Worm (Caenorhabditis elegans) whole organism, mixed stage, embryonic: ENCODE measurements around the gene nhr-87.
A peak's percentile ranks its signal among the peaks of the same experiment; 100 is the strongest.

Source experiments
- lin-13 ChIP-seq: fragments of 150-350 bp; optimal IDR thresholded peaks from 2 replicates; lab custom pipeline; 2014; ENCODE audit warnings: missing biosample characterization, missing genetic modification characterization
- lsy-2 ChIP-seq: fragments of 150-350 bp; optimal IDR thresholded peaks from 2 replicates; lab custom pipeline; 2014; ENCODE audit warnings: missing biosample characterization, missing genetic modification characterization
- nhr-12 ChIP-seq: fragments of 150-350 bp; optimal IDR thresholded peaks from 2 replicates; lab custom pipeline; 2014; ENCODE audit warnings: missing biosample characterization, missing genetic modification characterization

DNA sequence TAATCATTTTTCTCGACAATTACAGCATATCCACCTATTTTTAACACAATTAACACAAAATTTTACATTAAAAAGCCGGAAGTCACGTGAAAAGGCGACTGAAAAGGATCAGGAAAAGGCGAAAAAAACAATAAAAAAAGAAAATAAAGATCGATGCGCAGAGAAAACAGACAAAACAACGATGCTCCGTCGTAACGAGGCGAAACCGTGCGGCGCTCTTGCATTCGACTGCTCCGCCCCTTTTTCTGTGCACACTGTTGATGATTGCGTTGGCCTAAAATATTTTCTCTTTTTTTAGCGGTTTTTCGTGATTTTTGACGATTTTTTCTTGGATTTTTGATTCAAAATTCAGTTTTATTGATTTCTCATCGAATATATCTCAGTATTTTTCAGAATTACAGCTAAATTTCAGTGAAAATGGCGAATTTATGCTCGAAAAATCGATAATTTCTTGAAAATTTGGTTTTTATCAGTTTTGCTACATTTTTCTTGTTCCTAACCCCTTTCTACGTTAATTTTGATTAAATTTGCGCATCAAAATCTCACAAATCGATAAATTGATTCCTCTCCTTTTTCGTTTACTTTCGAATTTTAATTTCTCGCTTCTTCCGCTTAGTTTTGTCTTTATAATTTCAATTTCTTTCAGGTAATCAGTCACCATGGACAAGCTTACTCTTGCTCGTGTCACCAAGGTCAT is 35.4 kb downstream of the nhr-87 start, which contains the start of gene rps-28:
- TF ChIP-seq lsy-2 (peak; percentile 92), lin-13 (tag; lab: Kevin White, UChicago) (peak; percentile 99), nhr-12 (tag; lab: Kevin White, UChicago) (peak; percentile 78)
